Fruit fly (Drosophila melanogaster): ENCODE data around the gene CG33766.

dm6 chr3L:22686987-22687386 lies 41.6 kb downstream of the CG33766 start, which contains the start of the genes CG14455 and CG14456:
- no peak for TF ChIP-seq CG6791 (GFP tag; IDR thresholded peaks at IDR 0.05; ENCODE audit: partially characterized antibody)
- TF ChIP-seq CG10209 (GFP tag; optimal IDR thresholded peaks at IDR 0.05), result no peak
- no peak for TF ChIP-seq CG2889 (GFP tag; IDR thresholded peaks at IDR 0.05)
- no peak for TF ChIP-seq E2f2 (GFP tag; IDR thresholded peaks at IDR 0.05)
- TF ChIP-seq Nf-YA (GFP tag; IDR thresholded peaks at IDR 0.05), result no peak
- no peak for TF ChIP-seq sd (tag; optimal IDR thresholded peaks at IDR 0.05)
- TF ChIP-seq CG9215 (GFP tag; IDR thresholded peaks at IDR 0.05), result no peak
- no peak for TF ChIP-seq Ada2b (GFP tag; IDR thresholded peaks at IDR 0.05)
- no peak for TF ChIP-seq sna (GFP tag; IDR thresholded peaks at IDR 0.05; ENCODE audit: partially characterized antibody)
- no peak for TF ChIP-seq CG4404 (GFP tag; IDR thresholded peaks at IDR 0.05)

Measured in whole organism, embryonic.